Fruit fly (Drosophila melanogaster): Measurements from ENCODE around the gene CG10589.

DNA sequence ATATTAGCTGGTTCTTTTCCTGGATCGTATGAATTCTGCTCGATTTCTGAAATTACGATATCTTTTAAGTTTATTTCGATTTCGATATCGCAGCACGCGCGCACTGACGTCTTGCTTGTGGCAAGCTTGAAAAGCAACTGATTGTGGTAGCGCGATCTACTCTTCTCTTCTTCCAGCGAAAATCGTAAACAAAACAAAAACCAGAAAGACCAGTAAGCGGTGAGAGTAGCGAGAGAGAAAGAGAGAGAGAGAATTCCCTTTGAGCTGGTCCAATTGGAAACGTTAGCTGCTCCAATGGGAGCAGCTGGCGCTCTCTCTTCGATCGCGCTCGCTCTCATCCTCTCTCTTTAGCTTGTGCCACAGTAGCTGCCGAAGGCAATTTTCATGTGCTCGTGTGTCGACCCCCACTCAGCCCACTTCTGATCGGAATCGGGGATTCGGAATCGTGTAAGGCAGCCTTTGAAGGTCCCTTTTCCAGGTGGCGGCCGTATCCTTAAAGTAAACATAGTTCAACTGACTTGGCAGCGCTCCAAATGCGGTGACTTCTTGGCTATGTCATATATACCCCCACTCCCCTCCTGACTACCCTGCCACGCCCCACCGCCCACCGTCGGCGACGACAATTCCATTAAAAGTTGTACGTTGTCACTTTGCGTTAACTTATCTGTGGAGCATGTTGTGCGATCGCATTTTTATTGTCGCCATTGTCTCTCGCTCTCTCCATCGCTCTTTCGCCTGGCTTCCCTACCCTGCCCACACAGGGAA lies 21.9 kb downstream of the CG10589 start, which contains the start of gene fng:
- TF ChIP-seq Crg-1 (GFP tag; optimal IDR thresholded peaks at IDR 0.05) (no peak), kay (GFP tag; ENCODE audit: borderline replicate concordance) (no peak), Mnt (GFP tag; optimal IDR thresholded peaks at IDR 0.05) (peak; percentile 14), CG7101 (tag; optimal IDR thresholded peaks at IDR 0.05) (no peak)
